Worm (Caenorhabditis elegans): ENCODE measurements around the gene aat-6.

- TF ChIP-seq nhr-2 (tag; optimal IDR thresholded peaks at IDR 0.05) (no peak), lsy-2 (tag; optimal IDR thresholded peaks at IDR 0.05) (no peak), cnd-1 (tag; optimal IDR thresholded peaks at IDR 0.05) (no peak), mep-1 (tag; optimal IDR thresholded peaks at IDR 0.05) (no peak), unc-39 (tag; optimal IDR thresholded peaks at IDR 0.05) (no peak), unc-62 (GFP tag; optimal IDR thresholded peaks at IDR 0.05) (no peak), tbx-8 (GFP tag; optimal IDR thresholded peaks at IDR 0.05) (no peak), mab-5 (tag; optimal IDR thresholded peaks at IDR 0.05) (no peak), pha-4 (tag; optimal IDR thresholded peaks at IDR 0.05) (no peak), ztf-11 (tag; optimal IDR thresholded peaks at IDR 0.05) (no peak)
Observed at ce11 chrV:11450257-11450656, 20.2 kb downstream of the aat-6 start, which contains the start of gene col-156.
